Worm (Caenorhabditis elegans): ENCODE measurements around the gene sos-1.

sos-1 gene

DNA sequence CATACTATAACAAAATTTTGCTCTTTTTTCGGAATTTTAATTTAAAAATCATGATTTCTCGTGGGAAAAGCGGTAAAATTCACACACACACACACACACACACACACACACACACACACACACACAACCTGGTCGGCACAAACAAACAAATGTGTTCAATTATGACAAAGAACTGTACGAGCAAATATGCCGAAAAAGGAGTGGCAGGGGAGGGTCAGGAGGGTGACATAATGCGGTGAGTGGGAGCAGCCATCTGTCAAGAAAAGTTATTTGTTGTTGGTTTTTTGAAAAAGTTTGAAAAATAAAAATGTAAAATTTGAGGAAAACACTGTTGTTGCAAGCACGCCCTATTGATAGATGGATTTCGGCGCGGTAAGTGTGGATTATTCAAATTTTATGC is 2.8 kb upstream of the sos-1 start:
- no peak for TF ChIP-seq daf-16 (GFP tag; optimal IDR thresholded peaks at IDR 0.05)
- TF ChIP-seq daf-16 (tag; optimal IDR thresholded peaks at IDR 0.05), result peak; percentile 70
- TF ChIP-seq zfp-2 (tag; optimal IDR thresholded peaks at IDR 0.05), result no peak
- no peak for TF ChIP-seq duxl-1 (tag; optimal IDR thresholded peaks at IDR 0.05; ENCODE audit: poor library complexity)
- no peak for TF ChIP-seq lim-7 (GFP tag; IDR thresholded peaks at IDR 0.05)

DNA sequence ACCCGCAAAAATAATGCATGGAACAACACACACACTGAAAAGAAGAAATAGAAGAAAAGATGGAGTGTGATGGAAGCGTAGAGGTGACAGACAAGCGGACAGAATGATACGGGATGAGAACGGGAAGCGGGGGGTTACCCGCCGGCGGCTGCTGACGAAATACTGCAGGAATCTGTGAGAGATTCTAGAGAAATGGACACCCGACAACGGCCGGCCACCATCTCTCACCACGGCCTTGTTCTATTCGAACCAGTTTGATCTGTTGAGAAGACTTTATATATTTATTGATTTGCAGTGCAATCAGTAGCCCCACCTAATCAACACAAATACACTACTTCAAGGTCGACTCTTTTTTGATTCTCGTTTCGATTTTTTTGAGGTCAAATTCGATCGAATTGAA is 1.4 kb upstream of the sos-1 start:
- TF ChIP-seq hmg-1.1 (GFP tag; IDR thresholded peaks at IDR 0.05) (peak; percentile 35; the same call in 1 of the 2 replicates), nhr-77 (tag; optimal IDR thresholded peaks at IDR 0.05) (peak; percentile 60), nhr-28 (tag; optimal IDR thresholded peaks at IDR 0.05) (peak; percentile 83), ctbp-1 (GFP tag; IDR thresholded peaks at IDR 0.05) (no peak), ceh-28 (tag; optimal IDR thresholded peaks at IDR 0.05) (no peak), set-16 (GFP tag; IDR thresholded peaks at IDR 0.05) (peak; percentile 37; the same call in 1 of the 2 replicates), hlh-11 (tag; optimal IDR thresholded peaks at IDR 0.05) (peak; percentile 72), vab-7 (GFP tag; IDR thresholded peaks at IDR 0.05) (no peak), rbr-2 (tag; optimal IDR thresholded peaks at IDR 0.05) (peak; percentile 25), lsy-2 (tag; optimal IDR thresholded peaks at IDR 0.05) (peak; percentile 21 to 31), ZK337.2 (GFP tag; IDR thresholded peaks at IDR 0.05) (no peak), dmd-6 (GFP tag; IDR thresholded peaks at IDR 0.05) (peak; percentile 45; the same call in 1 of the 2 replicates), aha-1 (tag) (peak; percentile 94), daf-16 (GFP tag; optimal IDR thresholded peaks at IDR 0.05) (no peak), daf-16 (tag; optimal IDR thresholded peaks at IDR 0.05) (peak; percentile 44), mes-2 (tag; optimal IDR thresholded peaks at IDR 0.05; ENCODE audit: poor library complexity, severe bottlenecking) (peak; percentile 22), nhr-48 (tag; optimal IDR thresholded peaks at IDR 0.05) (peak; percentile 48), skn-1 (tag; optimal IDR thresholded peaks at IDR 0.05) (no peak), mdl-1 (tag; optimal IDR thresholded peaks at IDR 0.05) (peak; percentile 14 to 68), dve-1 (tag; optimal IDR thresholded peaks at IDR 0.05; ENCODE audit: insufficient read depth) (peak; percentile 31), mxl-3 (GFP tag; optimal IDR thresholded peaks at IDR 0.05) (peak; percentile 74), F44E2.7 (GFP tag; IDR thresholded peaks at IDR 0.05) (no peak), pha-4 (GFP tag; IDR thresholded peaks at IDR 0.05) (no peak), pha-4 (tag; optimal IDR thresholded peaks at IDR 0.05) (no peak), dpl-1 (GFP tag; optimal IDR thresholded peaks at IDR 0.05) (peak; percentile 10), nhr-11 (tag; optimal IDR thresholded peaks at IDR 0.05) (peak; percentile 25), hlh-30 (tag; optimal IDR thresholded peaks at IDR 0.05; ENCODE audit: insufficient read depth) (peak; percentile 46), egl-43 (GFP tag; IDR thresholded peaks at IDR 0.05) (no peak), mep-1 (tag; optimal IDR thresholded peaks at IDR 0.05) (peak; percentile 43), lin-13 (GFP tag; optimal IDR thresholded peaks at IDR 0.05) (no peak), F10B5.3 (tag; optimal IDR thresholded peaks at IDR 0.05) (no peak)

DNA sequence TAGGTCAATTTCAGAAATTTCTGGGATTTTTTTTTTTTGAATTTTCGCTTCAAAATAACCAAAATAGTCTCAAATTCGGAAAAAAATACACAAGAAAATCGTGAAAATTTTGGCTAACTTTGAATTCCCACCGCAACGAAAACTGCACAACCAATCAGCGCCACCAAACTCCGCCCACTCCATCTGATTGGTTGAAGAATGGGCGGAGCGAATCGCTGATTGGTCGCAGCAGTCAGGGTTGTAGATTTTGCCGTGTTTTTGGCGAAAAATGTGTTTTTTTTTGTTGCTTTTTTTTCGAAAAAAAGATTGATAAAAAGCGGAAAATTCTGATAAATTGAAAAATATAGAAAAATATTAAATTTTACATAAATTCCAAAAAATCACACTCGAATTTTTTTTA is 2.2 kb downstream of the sos-1 start:
- TF ChIP-seq ceh-82 (tag; optimal IDR thresholded peaks at IDR 0.05) (no peak), T26A8.4 (GFP tag; IDR thresholded peaks at IDR 0.05) (no peak), pqm-1 (tag; optimal IDR thresholded peaks at IDR 0.05) (no peak), lin-15B (tag; optimal IDR thresholded peaks at IDR 0.05) (no peak)

- TF ChIP-seq ctbp-1 (GFP tag; IDR thresholded peaks at IDR 0.05), result no peak
- TF ChIP-seq aha-1 (tag), result peak; percentile 35
These were observed 9.2 kb downstream of the sos-1 start for ce11 chrV:4539855-4540254.

All from whole organism, L4 larva.